Fruit fly (Drosophila melanogaster) whole organism, larva: Measurements from ENCODE around the gene Usp8.

Source experiments
- noc ChIP-seq: fragments of 200-800 bp; sonication (Bioruptor generic); optimal IDR thresholded peaks from 3 replicates; lab custom pipeline; 2019; ENCODE audit warnings: missing biosample characterization, mild to moderate bottlenecking, missing genetic modification characterization, moderate library complexity

The Usp8 gene

DNA sequence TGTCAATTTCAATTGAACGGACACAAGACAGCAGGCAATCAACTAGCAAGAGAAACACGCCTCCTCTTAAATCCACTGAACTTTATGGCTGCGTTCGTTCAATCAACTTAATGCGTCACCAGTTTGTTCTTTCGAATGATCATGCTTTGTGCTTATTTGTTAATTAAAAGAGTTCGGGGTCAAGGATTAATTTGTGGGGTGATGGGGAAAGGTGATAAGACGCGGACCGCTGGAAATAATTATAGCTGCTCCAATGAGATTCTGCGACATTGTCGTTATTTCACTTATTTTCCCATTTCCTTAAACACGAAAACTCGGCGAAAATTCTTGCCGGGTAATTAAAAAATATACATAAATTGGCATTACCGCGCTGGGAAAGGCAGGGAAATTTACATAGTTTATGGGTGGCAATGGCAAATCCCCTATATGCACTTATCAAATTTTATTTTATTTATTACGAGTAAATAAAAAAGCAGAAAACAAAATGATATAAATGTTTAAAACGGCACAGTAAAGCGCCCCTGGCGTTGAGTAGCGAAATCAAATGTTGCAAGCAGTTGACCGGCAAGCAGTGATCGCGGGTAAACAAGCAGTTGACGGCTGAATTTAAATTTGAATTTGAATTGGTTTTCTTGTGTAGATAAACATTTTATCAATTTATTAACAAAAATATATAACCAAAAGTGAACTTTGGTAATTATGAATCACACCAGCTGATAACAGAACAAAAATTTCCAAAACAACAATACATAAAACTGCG is 50.5 kb downstream of the Usp8 start:
- no peak for TF ChIP-seq noc

- no peak for TF ChIP-seq noc
These were observed 51.6 kb downstream of the Usp8 start for dm6 chr3R:21185655-21186054.

- no peak for TF ChIP-seq noc
These were observed 52.7 kb downstream of the Usp8 start for dm6 chr3R:21186606-21187393.
